Fruit fly (Drosophila melanogaster) whole organism, embryonic: Measurements from ENCODE around the gene Atu.

Experiments
- Antp ChIP-seq: fragments of 200-800 bp; sonication (Bioruptor generic); optimal IDR thresholded peaks from 3 replicates; lab custom pipeline; 2016; ENCODE audit warnings: missing biosample characterization, missing genetic modification characterization
- Awh ChIP-seq: fragments of 200-800 bp; sonication (Bioruptor generic); IDR thresholded peaks from 2 replicates; pipeline ENCODE4, ENCODE4 v1.3.6; 2022; ENCODE audit warnings: missing biosample characterization, missing genetic modification characterization
- CG11560 ChIP-seq: fragments of 200-800 bp; sonication (Bioruptor generic); IDR thresholded peaks from 3 replicates; pipeline ENCODE4 v1.3.6; 2022; ENCODE audit warnings: missing biosample characterization, missing genetic modification characterization
- CG11723 ChIP-seq: fragments of 200-800 bp; sonication (Bioruptor generic); optimal IDR thresholded peaks from 2 replicates; lab custom pipeline; 2017; ENCODE audit warnings: missing biosample characterization, mild to moderate bottlenecking, missing genetic modification characterization
- CG12942 ChIP-seq: fragments of 200-800 bp; sonication (Bioruptor generic); optimal IDR thresholded peaks from 3 replicates; lab custom pipeline; 2016; ENCODE audit warnings: missing biosample characterization, missing genetic modification characterization
- CG13424 ChIP-seq: fragments of 200-800 bp; sonication (Bioruptor generic); optimal IDR thresholded peaks from 2 replicates; lab custom pipeline; 2019; ENCODE audit warnings: missing biosample characterization, mild to moderate bottlenecking, missing genetic modification characterization, moderate library complexity
- CG13624 ChIP-seq: fragments of 200-800 bp; sonication (Bioruptor generic); optimal IDR thresholded peaks from 2 replicates; lab custom pipeline; 2016; ENCODE audit warnings: missing biosample characterization, missing genetic modification characterization
- CG17186 ChIP-seq: fragments of 200-800 bp; sonication (Bioruptor generic); optimal IDR thresholded peaks from 3 replicates; lab custom pipeline; 2017; ENCODE audit warnings: missing biosample characterization, missing genetic modification reagents, missing genetic modification characterization
- CG17385 ChIP-seq: fragments of 200-800 bp; sonication (Bioruptor generic); optimal IDR thresholded peaks from 3 replicates; lab custom pipeline; 2018; ENCODE audit warnings: missing biosample characterization, mild to moderate bottlenecking, missing genetic modification characterization
- CG17802 ChIP-seq: fragments of 200-800 bp; sonication (Bioruptor generic); optimal IDR thresholded peaks from 2 replicates; lab custom pipeline; 2018; ENCODE audit warnings: missing biosample characterization, mild to moderate bottlenecking, missing genetic modification characterization, moderate library complexity
- CG18599 ChIP-seq: fragments of 200-800 bp; sonication (Bioruptor generic); optimal IDR thresholded peaks from 3 replicates; lab custom pipeline; 2017; ENCODE audit warnings: missing biosample characterization, missing genetic modification characterization, mild to moderate bottlenecking, moderate library complexity, missing genetic modification reagents
- CG2199 ChIP-seq: fragments of 200-800 bp; sonication (Bioruptor generic); IDR thresholded peaks from 3 replicates; pipeline ENCODE4 v1.3.6; 2022; ENCODE audit warnings: missing biosample characterization, missing genetic modification characterization
- CG31388 ChIP-seq: fragments of 200-800 bp; sonication (Bioruptor generic); optimal IDR thresholded peaks from 2 replicates; lab custom pipeline; 2016; ENCODE audit warnings: missing biosample characterization, missing genetic modification characterization
- CG32532 ChIP-seq: fragments of 200-800 bp; sonication (Bioruptor generic); IDR thresholded peaks from 2 replicates; pipeline ENCODE4 v1.3.6; 2022; ENCODE audit warnings: missing biosample characterization, missing genetic modification characterization
- CG33557 ChIP-seq: fragments of 200-800 bp; sonication (Bioruptor generic); optimal IDR thresholded peaks from 2 replicates; lab custom pipeline; 2019; ENCODE audit warnings: missing biosample characterization, mild to moderate bottlenecking, missing genetic modification characterization, moderate library complexity
- CG3847 ChIP-seq: fragments of 200-800 bp; sonication (Bioruptor generic); IDR thresholded peaks from 2 replicates; pipeline ENCODE4 v1.3.6; 2022; ENCODE audit warnings: missing biosample characterization, missing genetic modification characterization
- CG3995 ChIP-seq: fragments of 200-800 bp; sonication (Bioruptor generic); optimal IDR thresholded peaks from 3 replicates; lab custom pipeline; 2016; ENCODE audit warnings: missing biosample characterization, missing genetic modification characterization
- CG4328 ChIP-seq: fragments of 200-800 bp; sonication (Bioruptor generic); optimal IDR thresholded peaks from 3 replicates; lab custom pipeline; 2017; ENCODE audit warnings: missing biosample characterization, missing genetic modification reagents, missing genetic modification characterization
- CG43689 ChIP-seq: fragments of 200-800 bp; sonication (Bioruptor generic); IDR thresholded peaks from 2 replicates; pipeline ENCODE4 v1.3.6; 2022; ENCODE audit warnings: missing biosample characterization, missing genetic modification characterization
- CG4404 ChIP-seq: fragments of 200-800 bp; sonication (Bioruptor generic); IDR thresholded peaks from 2 replicates; pipeline ENCODE4 v1.3.6; 2022; ENCODE audit warnings: missing biosample characterization, missing genetic modification characterization
- CG5953 ChIP-seq: fragments of 200-800 bp; sonication (Bioruptor generic); IDR thresholded peaks from 2 replicates; pipeline ENCODE4 v1.3.6; 2022; ENCODE audit warnings: missing biosample characterization, missing genetic modification characterization
- CG6654 ChIP-seq: fragments of 200-800 bp; sonication (Bioruptor generic); optimal IDR thresholded peaks from 2 replicates; lab custom pipeline; 2017; ENCODE audit warnings: missing biosample characterization, mild to moderate bottlenecking, missing genetic modification characterization
- CG7372 ChIP-seq: fragments of 200-800 bp; sonication (Bioruptor generic); IDR thresholded peaks from 2 replicates; pipeline ENCODE4 v1.3.6; 2022; ENCODE audit warnings: missing biosample characterization, missing genetic modification characterization
- CG8478 ChIP-seq: fragments of >200 bp; optimal IDR thresholded peaks from 2 replicates; lab custom pipeline; 2018
- CG9609 ChIP-seq: fragments of 200-800 bp; sonication (Bioruptor generic); optimal IDR thresholded peaks from 3 replicates; lab custom pipeline; 2016; ENCODE audit warnings: missing biosample characterization, missing genetic modification characterization
- D19A ChIP-seq: fragments of 200-800 bp; optimal IDR thresholded peaks from 3 replicates; lab custom pipeline; 2019; ENCODE audit warnings: missing biosample characterization, mild to moderate bottlenecking, missing genetic modification characterization, moderate library complexity
- Dek ChIP-seq: fragments of 200-800 bp; sonication (Bioruptor generic); optimal IDR thresholded peaks from 3 replicates; lab custom pipeline; 2019; ENCODE audit warnings: missing biosample characterization, mild to moderate bottlenecking, missing genetic modification characterization, moderate library complexity
- Dll ChIP-seq: fragments of 200-800 bp; sonication (Bioruptor generic); IDR thresholded peaks from 4 replicates; pipeline ENCODE4 v1.3.6; 2022; ENCODE audit warnings: missing biosample characterization, missing genetic modification characterization; ENCODE audit not compliant: partially characterized antibody
- Doc3 ChIP-seq: fragments of 200-800 bp; sonication (Bioruptor generic); IDR thresholded peaks from 3 replicates; pipeline ENCODE4 v1.3.6; 2022; ENCODE audit warnings: missing biosample characterization, missing genetic modification characterization; ENCODE audit not compliant: partially characterized antibody
- Ets97D ChIP-seq: fragments of 200-800 bp; sonication (Bioruptor generic); optimal IDR thresholded peaks from 3 replicates; lab custom pipeline; 2016; ENCODE audit warnings: missing biosample characterization, missing genetic modification characterization
- HLH4C ChIP-seq: fragments of 200-800 bp; sonication (Bioruptor generic); IDR thresholded peaks from 3 replicates; pipeline ENCODE4 v1.3.6; 2022; ENCODE audit warnings: missing biosample characterization, missing genetic modification characterization; ENCODE audit not compliant: partially characterized antibody
- MESR4 ChIP-seq: fragments of 200-800 bp; sonication (Bioruptor generic); optimal IDR thresholded peaks from 2 replicates; lab custom pipeline; 2018; ENCODE audit warnings: missing biosample characterization, mild to moderate bottlenecking, missing genetic modification characterization, moderate library complexity
- Med ChIP-seq: fragments of 200-800 bp; sonication (Bioruptor generic); peaks from one replicate; lab custom pipeline; 2016; ENCODE audit warnings: missing biosample characterization, missing genetic modification characterization, mild to moderate bottlenecking, inconsistent platforms, moderate library complexity
- Mes4 ChIP-seq: fragments of 200-800 bp; sonication (Bioruptor generic); optimal IDR thresholded peaks from 2 replicates; lab custom pipeline; 2016; ENCODE audit warnings: missing biosample characterization, missing genetic modification characterization
- Side ChIP-seq: fragments of 200-800 bp; sonication (Bioruptor generic); optimal IDR thresholded peaks from 2 replicates; lab custom pipeline; 2016; ENCODE audit warnings: missing biosample characterization, missing genetic modification characterization
- bigmax ChIP-seq: fragments of 200-800 bp; sonication (Bioruptor generic); optimal IDR thresholded peaks from 2 replicates; lab custom pipeline; 2018; ENCODE audit warnings: missing biosample characterization, mild to moderate bottlenecking, missing genetic modification characterization
- chif ChIP-seq, 2 experiments: fragments of 200-800 bp; sonication (Bioruptor generic); optimal IDR thresholded peaks; 3 replicates each; lab custom pipeline; 2016; ENCODE audit warnings: missing biosample characterization in 2 of 2, missing genetic modification characterization in 2 of 2
- chinmo ChIP-seq: fragments of 200-800 bp; sonication (Bioruptor generic); IDR thresholded peaks from 4 replicates; pipeline ENCODE4 v1.3.6; 2022; ENCODE audit warnings: missing biosample characterization, missing genetic modification characterization; ENCODE audit not compliant: partially characterized antibody
- crp ChIP-seq, 2 experiments: fragments of 200-800 bp; sonication (Bioruptor generic); optimal IDR thresholded peaks; 2 replicates in 1 of 2; 3 replicates in 1 of 2; lab custom pipeline; 2017; ENCODE audit warnings: missing biosample characterization in 2 of 2, missing genetic modification characterization in 2 of 2, mild to moderate bottlenecking in 1 of 2, moderate library complexity in 1 of 2
- cwo ChIP-seq: fragments of 200-800 bp; sonication (Bioruptor generic); optimal IDR thresholded peaks from 3 replicates; lab custom pipeline; 2017; ENCODE audit warnings: missing biosample characterization, missing genetic modification characterization, mild to moderate bottlenecking, moderate library complexity, missing genetic modification reagents
- dati ChIP-seq: fragments of 200-800 bp; sonication (Bioruptor generic); IDR thresholded peaks from 2 replicates; pipeline ENCODE4 v1.3.6; 2022; ENCODE audit warnings: missing biosample characterization, missing genetic modification characterization
- ems ChIP-seq: fragments of 200-800 bp; sonication (Bioruptor generic); optimal IDR thresholded peaks from 3 replicates; lab custom pipeline; 2016; ENCODE audit warnings: missing biosample characterization, missing genetic modification characterization
- fd102C ChIP-seq: fragments of 200-800 bp; sonication (Bioruptor generic); optimal IDR thresholded peaks from 2 replicates; lab custom pipeline; 2018; ENCODE audit warnings: missing biosample characterization, mild to moderate bottlenecking, missing genetic modification characterization, moderate library complexity
- klu ChIP-seq: fragments of 200-800 bp; sonication (Bioruptor generic); IDR thresholded peaks from 2 replicates; pipeline ENCODE4 v1.3.6; 2022; ENCODE audit warnings: missing biosample characterization, missing genetic modification characterization
- lbe ChIP-seq: fragments of 200-800 bp; sonication (Bioruptor generic); optimal IDR thresholded peaks from 2 replicates; lab custom pipeline; 2016; ENCODE audit warnings: missing biosample characterization, mild to moderate bottlenecking, missing genetic modification characterization
- lola ChIP-seq, 3 experiments: fragments of >200 bp in 2 of 3; fragments of 200-800 bp in 1 of 3; sonication (Bioruptor generic) in 1 of 3; optimal IDR thresholded peaks; 2 replicates each; lab custom pipeline; 2017 to 2019; ENCODE audit warnings: missing biosample characterization in 3 of 3, missing genetic modification characterization in 3 of 3, mild to moderate bottlenecking in 1 of 3, moderate library complexity in 1 of 3
- luna ChIP-seq: fragments of 200-800 bp; sonication (Bioruptor generic); optimal IDR thresholded peaks from 2 replicates; lab custom pipeline; 2016; ENCODE audit warnings: missing biosample characterization, missing genetic modification characterization
- pfk ChIP-seq: fragments of 200-800 bp; sonication (Bioruptor generic); optimal IDR thresholded peaks from 2 replicates; lab custom pipeline; 2018; ENCODE audit warnings: missing biosample characterization, mild to moderate bottlenecking, missing genetic modification characterization, moderate library complexity
- sisA ChIP-seq: fragments of 200-800 bp; sonication (Bioruptor generic); IDR thresholded peaks from 2 replicates; pipeline ENCODE4 v1.3.6; 2022; ENCODE audit warnings: missing biosample characterization, missing genetic modification characterization

Atu gene

dm6 chr3R:5624115-5624878 lies 11.1 kb downstream of the Atu start, which contains the start of the genes Dph4, Spec2 and RpL13A (continued):
- TF ChIP-seq Med (GFP tag; lab: Kevin White, UChicago) (peak; percentile 99), CG32532 (GFP tag; lab: Robert Waterston, UW) (no peak), Dek (peak; percentile 81), crp (GFP tag; optimal IDR thresholded peaks at IDR 0.05; lab: Kevin White, UChicago) (peak in 1 of 2 experiments; percentile 67), CG17802 (tag; lab: Kevin White, UChicago) (peak; percentile 85), ems (peak; percentile 88), CG11723 (peak; percentile 93), CG11560 (tag; lab: Robert Waterston, UW) (no peak), fd102C (GFP tag; lab: Kevin White, UChicago) (peak; percentile 87), CG5953 (GFP tag; lab: Robert Waterston, UW) (no peak), CG3847 (GFP tag; lab: Robert Waterston, UW) (no peak), CG4404 (GFP tag; lab: Robert Waterston, UW) (no peak), chinmo (GFP tag; lab: Robert Waterston, UW) (no peak), CG43689 (no peak), CG4328 (peak; percentile 97), lbe (GFP tag; lab: Kevin White, UChicago) (peak; percentile 85), Antp (GFP tag; lab: Kevin White, UChicago) (peak; percentile 75), CG13624 (peak; percentile 95), bigmax (peak; percentile 82), luna (GFP tag; lab: Kevin White, UChicago) (peak; percentile 93), Mes4 (GFP tag; lab: Kevin White, UChicago) (peak; percentile 98), sisA (GFP tag; lab: Robert Waterston, UW) (no peak), Awh (GFP tag; lab: Robert Waterston, UW) (no peak), pfk (peak; percentile 84), klu (GFP tag; lab: Robert Waterston, UW) (no peak), lola (GFP tag; optimal IDR thresholded peaks at IDR 0.05; lab: Kevin White, UChicago) (peak in 1 of 3 experiments; percentile 70), CG31388 (GFP tag; lab: Kevin White, UChicago) (no peak), dati (GFP tag; lab: Robert Waterston, UW) (no peak), CG9609 (peak; percentile 95), CG17385 (GFP tag; lab: Kevin White, UChicago) (peak; percentile 91), chif (GFP tag; optimal IDR thresholded peaks at IDR 0.05; lab: Kevin White, UChicago) (peak; percentile 77 to 94), CG17186 (GFP tag; lab: Kevin White, UChicago) (peak; percentile 95), CG8478 (peak; percentile 69), CG6654 (GFP tag; lab: Kevin White, UChicago) (peak; percentile 74), CG13424 (tag; lab: Kevin White, UChicago) (peak; percentile 72), HLH4C (GFP tag; lab: Robert Waterston, UW) (no peak), Side (GFP tag; lab: Kevin White, UChicago) (peak; percentile 96), D19A (tag; lab: Kevin White, UChicago) (peak; percentile 61), CG33557 (GFP tag; lab: Kevin White, UChicago) (peak; percentile 91), CG2199 (GFP tag; lab: Robert Waterston, UW) (no peak), CG7372 (GFP tag; lab: Robert Waterston, UW) (no peak), CG18599 (GFP tag; lab: Kevin White, UChicago) (peak; percentile 95), Ets97D (GFP tag; lab: Kevin White, UChicago) (peak; percentile 100), Dll (GFP tag; lab: Robert Waterston, UW) (no peak), CG3995 (GFP tag; lab: Kevin White, UChicago) (peak; percentile 83), Doc3 (GFP tag; lab: Robert Waterston, UW) (no peak), cwo (peak; percentile 5), MESR4 (GFP tag; lab: Kevin White, UChicago) (peak; percentile 100), CG12942 (peak; percentile 80)
